Fruit fly (Drosophila melanogaster): ENCODE measurements around the gene CG1288.
A peak's percentile ranks its signal among the peaks of the same experiment; 100 is the strongest.

The CG1288 gene

DNA sequence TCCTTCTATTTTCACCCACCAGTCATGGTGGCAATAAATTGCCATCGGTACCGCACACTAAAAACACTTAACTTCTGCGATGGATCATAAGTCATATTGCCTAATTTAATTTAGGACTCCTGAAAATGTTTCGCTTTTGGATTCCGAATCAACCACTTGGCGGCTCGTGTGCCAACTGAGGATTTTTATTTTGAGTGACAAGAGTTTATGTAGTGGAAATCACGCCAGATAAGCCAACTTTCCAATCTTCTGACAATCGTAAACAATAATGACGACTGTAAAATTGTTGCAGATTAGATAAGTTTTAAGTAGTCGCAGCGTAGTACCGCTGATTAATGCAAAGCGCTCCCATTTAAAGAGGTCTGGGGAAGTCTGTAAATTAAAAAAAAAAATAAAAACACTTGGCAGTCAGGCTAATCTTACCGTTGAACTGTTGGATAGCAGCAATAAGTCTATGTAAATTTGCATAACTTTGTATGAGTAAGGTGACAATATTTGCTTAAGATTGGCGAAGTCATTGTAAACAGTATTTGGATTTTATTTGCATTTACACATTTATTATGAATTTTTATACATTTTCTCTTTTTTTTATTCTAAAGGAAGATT lies 8.8 kb upstream of the CG1288 start, which contains the start of gene CG14606 (continued):
- TF ChIP-seq tio (GFP tag; optimal IDR thresholded peaks at IDR 0.05) (no peak), grn (GFP tag; optimal IDR thresholded peaks at IDR 0.05) (peak; percentile 4), CG10654 (GFP tag; optimal IDR thresholded peaks at IDR 0.05) (no peak)

DNA sequence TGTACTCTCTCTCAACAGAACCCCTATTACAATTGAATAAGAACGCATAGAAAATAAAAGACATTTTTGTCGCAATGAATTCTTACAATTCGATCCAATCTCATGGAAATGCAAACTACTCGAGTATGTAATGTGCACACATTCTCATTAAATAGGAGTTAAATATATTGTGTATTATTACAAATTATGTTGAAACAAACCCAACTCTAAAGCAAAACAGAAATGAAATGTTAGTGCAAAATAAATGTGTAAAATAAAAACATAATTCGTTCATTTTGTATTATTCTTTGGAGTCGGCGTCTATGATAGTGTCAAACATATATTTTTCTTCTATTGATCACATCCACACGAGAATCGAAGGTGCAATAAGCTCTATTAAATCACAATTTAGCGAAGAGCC lies 7.6 kb downstream of the CG1288 start, which contains the start of gene CG14609:
TSS of gene CG14609 (plus strand) at position 301 of the 400 bp plus-strand sequence.
- no peak for TF ChIP-seq CG6654 (GFP tag; optimal IDR thresholded peaks at IDR 0.05)
- no peak for TF ChIP-seq Oli (tag; optimal IDR thresholded peaks at IDR 0.05)
- no peak for TF ChIP-seq CG7372 (GFP tag; IDR thresholded peaks at IDR 0.05)
- TF ChIP-seq CG18619 (GFP tag; optimal IDR thresholded peaks at IDR 0.05): no peak
- TF ChIP-seq ato (GFP tag; IDR thresholded peaks at IDR 0.05; ENCODE audit: partially characterized antibody): no peak
- no peak for TF ChIP-seq psq (GFP tag; optimal IDR thresholded peaks at IDR 0.05)
- TF ChIP-seq sqz (GFP tag; optimal IDR thresholded peaks at IDR 0.05): no peak
- no peak for TF ChIP-seq gfzf (GFP tag; optimal IDR thresholded peaks at IDR 0.05)
- no peak for TF ChIP-seq tgo (GFP tag; IDR thresholded peaks at IDR 0.05)
- no peak for TF ChIP-seq CG3847 (GFP tag; IDR thresholded peaks at IDR 0.05)
- no peak for TF ChIP-seq CG9817 (tag; optimal IDR thresholded peaks at IDR 0.05)

dm6 chr3R:7199849-7200248 lies 8.4 kb downstream of the CG1288 start:
- no peak for TF ChIP-seq CG2202 (tag; optimal IDR thresholded peaks at IDR 0.05)
- TF ChIP-seq ftz-f1 (GFP tag; optimal IDR thresholded peaks at IDR 0.05): peak; percentile 74

dm6 chr3R:7188697-7189096 lies 19.5 kb downstream of the CG1288 start:
- TF ChIP-seq Camta (GFP tag; optimal IDR thresholded peaks at IDR 0.05) (no peak), Awh (GFP tag; IDR thresholded peaks at IDR 0.05) (peak; percentile 54; the same call in 1 of the 2 replicates)

DNA sequence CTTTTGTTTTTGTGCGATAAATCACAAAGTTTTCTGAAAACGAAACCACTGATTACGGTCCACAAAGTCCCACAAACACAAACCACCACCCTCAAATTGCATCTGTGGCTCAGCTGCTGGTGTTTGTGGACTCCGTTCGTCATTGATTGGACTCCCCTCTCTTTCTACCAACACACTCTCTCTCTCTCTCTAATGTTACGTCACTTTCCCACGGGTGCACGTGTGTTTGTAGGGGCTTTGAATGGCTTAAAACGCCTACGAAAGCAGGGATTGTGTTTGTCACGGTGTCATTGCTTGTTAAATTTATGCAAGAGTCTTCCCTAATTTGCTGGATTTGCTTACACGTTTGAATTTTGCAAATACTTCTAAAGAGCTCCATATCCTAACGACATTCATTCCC lies 20.2 kb downstream of the CG1288 start:
- TF ChIP-seq Atf3 (GFP tag; optimal IDR thresholded peaks at IDR 0.05): peak; percentile 12
- TF ChIP-seq trem (tag; optimal IDR thresholded peaks at IDR 0.05): no peak
- peak; percentile 34 for TF ChIP-seq stwl (tag; optimal IDR thresholded peaks at IDR 0.05)
- TF ChIP-seq CG10274 (GFP tag; optimal IDR thresholded peaks at IDR 0.05): peak; percentile 72
- TF ChIP-seq vvl (GFP tag; IDR thresholded peaks at IDR 0.05): peak; percentile 34; the same call in 1 of the 2 replicates
- peak; percentile 9 to 16 for TF ChIP-seq Trl (optimal IDR thresholded peaks at IDR 0.05)
- TF ChIP-seq Trl (GFP tag; optimal IDR thresholded peaks at IDR 0.05): no peak
- TF ChIP-seq onecut (GFP tag; IDR thresholded peaks at IDR 0.05): peak; percentile 88
- peak; percentile 3 for TF ChIP-seq BtbVII (GFP tag; optimal IDR thresholded peaks at IDR 0.05)
- TF ChIP-seq lola (GFP tag; optimal IDR thresholded peaks at IDR 0.05): no peak
- TF ChIP-seq cg (GFP tag; optimal IDR thresholded peaks at IDR 0.05): peak; percentile 40
- peak; percentile 57 for TF ChIP-seq dm (GFP tag; optimal IDR thresholded peaks at IDR 0.05)
- peak; percentile 28 for TF ChIP-seq CG9437 (GFP tag; optimal IDR thresholded peaks at IDR 0.05)
- TF ChIP-seq chinmo (GFP tag; IDR thresholded peaks at IDR 0.05; ENCODE audit: partially characterized antibody): 0 out of 4 replicates have a peak, but pooled peaks have one; percentile 61
- TF ChIP-seq CG4328 (GFP tag; optimal IDR thresholded peaks at IDR 0.05): no peak
- peak in 1 of 2 experiments; percentile 93 for TF ChIP-seq Pdp1 (GFP tag; optimal IDR thresholded peaks at IDR 0.05)
- TF ChIP-seq PHDP (tag; optimal IDR thresholded peaks at IDR 0.05): no peak

All from whole organism, embryonic.